Worm (Caenorhabditis elegans) whole organism, young adult: ENCODE data around the gene sma-6.

Experiments used
- B0019.2 ChIP-seq: fragments of 200-800 bp; sonication (Bioruptor generic); conservative IDR thresholded peaks from 2 replicates; pipeline ENCODE4 v1.3.6; 2022; ENCODE audit warnings: missing genetic modification reagents, missing genetic modification characterization, missing compliant biosample characterization
- B0035.1 ChIP-seq: sonication (generic microtip); optimal IDR thresholded peaks from 2 replicates; lab custom pipeline; 2016; ENCODE audit warnings: missing genetic modification characterization, mild to moderate bottlenecking, missing compliant biosample characterization, missing genotype, missing genetic modification reagents
- B0336.3 ChIP-seq: fragments of 200-800 bp; sonication (Bioruptor generic); IDR thresholded peaks from 2 replicates; pipeline ENCODE4 v1.3.6; 2022; ENCODE audit warnings: missing genetic modification characterization, missing compliant biosample characterization
- D2030.7 ChIP-seq: fragments of 200-800 bp; sonication (Bioruptor generic); IDR thresholded peaks from 2 replicates; pipeline ENCODE4 v1.3.6; 2022; ENCODE audit warnings: missing genetic modification reagents, missing genetic modification characterization, missing compliant biosample characterization
- F10E7.11 ChIP-seq: sonication (generic microtip); optimal IDR thresholded peaks from 2 replicates; lab custom pipeline; 2017; ENCODE audit warnings: mild to moderate bottlenecking, missing genetic modification characterization, moderate library complexity, missing compliant biosample characterization
- F23B12.7 ChIP-seq: sonication (generic microtip); optimal IDR thresholded peaks from 2 replicates; lab custom pipeline; 2017; ENCODE audit warnings: missing genetic modification characterization, mild to moderate bottlenecking, missing compliant biosample characterization, antibody characterized with exemption, moderate library complexity; ENCODE audit not compliant: insufficient read depth
- F57C9.4 ChIP-seq: sonication (generic microtip); optimal IDR thresholded peaks from 2 replicates; lab custom pipeline; 2017; ENCODE audit warnings: mild to moderate bottlenecking, missing genetic modification characterization, missing compliant biosample characterization
- K11D2.4 ChIP-seq: fragments of 200-800 bp; sonication (Bioruptor generic); IDR thresholded peaks from 2 replicates; pipeline ENCODE4 v1.3.6; 2022; ENCODE audit warnings: missing genetic modification reagents, missing genetic modification characterization, missing compliant biosample characterization
- K12H6.12 ChIP-seq: fragments of 200-800 bp; sonication (Bioruptor generic); optimal IDR thresholded peaks from 2 replicates; lab custom pipeline; 2018; ENCODE audit warnings: mild to moderate bottlenecking, missing genetic modification characterization, missing compliant biosample characterization
- Y67H2A.10 ChIP-seq: fragments of 200-800 bp; sonication (Bioruptor generic); conservative IDR thresholded peaks from 2 replicates; pipeline ENCODE4 v1.3.6; 2022; ENCODE audit warnings: missing genetic modification reagents, missing genetic modification characterization, missing compliant biosample characterization
- ZK185.1 ChIP-seq: sonication (generic microtip); optimal IDR thresholded peaks from 2 replicates; lab custom pipeline; 2016; ENCODE audit warnings: mild to moderate bottlenecking, missing genetic modification characterization, missing compliant biosample characterization; ENCODE audit not compliant: poor library complexity, severe bottlenecking
- akir-1 ChIP-seq: fragments of 200-800 bp; sonication (Bioruptor generic); optimal IDR thresholded peaks from 2 replicates; lab custom pipeline; 2018; ENCODE audit warnings: mild to moderate bottlenecking, missing genetic modification characterization, moderate library complexity, missing compliant biosample characterization
- ceh-100 ChIP-seq: fragments of 200-800 bp; sonication (Bioruptor generic); IDR thresholded peaks from 2 replicates; pipeline ENCODE4 v1.3.6; 2022; ENCODE audit warnings: missing genetic modification reagents, missing genetic modification characterization, missing compliant biosample characterization
- ceh-27 ChIP-seq: fragments of 200-800 bp; sonication (Bioruptor generic); optimal IDR thresholded peaks from 2 replicates; lab custom pipeline; 2018; ENCODE audit warnings: mild to moderate bottlenecking, missing genetic modification characterization, moderate library complexity, missing compliant biosample characterization
- ceh-40 ChIP-seq: fragments of 200-800 bp; sonication (Bioruptor generic); IDR thresholded peaks from 2 replicates; pipeline ENCODE4 v1.3.6; 2022; ENCODE audit warnings: missing genetic modification characterization, missing compliant biosample characterization
- dox-1 ChIP-seq: fragments of 200-800 bp; sonication (Bioruptor generic); IDR thresholded peaks from 2 replicates; pipeline ENCODE4 v1.3.6; 2022; ENCODE audit warnings: missing genetic modification reagents, missing genetic modification characterization, missing compliant biosample characterization
- dpff-1 ChIP-seq: sonication (generic microtip); optimal IDR thresholded peaks from 2 replicates; lab custom pipeline; 2017; ENCODE audit warnings: mild to moderate bottlenecking, missing genetic modification characterization, missing compliant biosample characterization
- dpl-1 ChIP-seq: fragments of 150-350 bp; optimal IDR thresholded peaks from 2 replicates; lab custom pipeline; 2014; ENCODE audit warnings: missing biosample characterization, missing genetic modification reagents, missing genetic modification characterization
- egl-18 ChIP-seq: fragments of 200-800 bp; sonication (Bioruptor generic); IDR thresholded peaks from 2 replicates; pipeline ENCODE4 v1.3.6; 2022; ENCODE audit warnings: missing genetic modification reagents, missing genetic modification characterization, missing compliant biosample characterization
- hlh-26 ChIP-seq: fragments of 200-800 bp; sonication (Bioruptor generic); conservative IDR thresholded peaks from 2 replicates; pipeline ENCODE4 v1.3.6; 2022; ENCODE audit warnings: missing genetic modification reagents, missing genetic modification characterization, missing compliant biosample characterization
- hrde-1 ChIP-seq: sonication (generic microtip); optimal IDR thresholded peaks from 2 replicates; lab custom pipeline; 2016; ENCODE audit warnings: missing genetic modification characterization, mild to moderate bottlenecking, missing compliant biosample characterization, moderate library complexity, missing genotype, missing genetic modification reagents, borderline replicate concordance
- let-526 ChIP-seq: fragments of 200-800 bp; sonication (Bioruptor generic); IDR thresholded peaks from 2 replicates; pipeline ENCODE4 v1.3.6; 2022; ENCODE audit warnings: missing genetic modification reagents, missing genetic modification characterization, missing compliant biosample characterization
- let-607 ChIP-seq, 2 experiments: fragments of 200-800 bp in 1 of 2; sonication (Bioruptor generic) in 1 of 2; sonication (generic microtip) in 1 of 2; optimal IDR thresholded peaks; 2 replicates each; lab custom pipeline; 2016 to 2018; ENCODE audit warnings: mild to moderate bottlenecking in 2 of 2, missing compliant biosample characterization in 2 of 2, missing genetic modification characterization in 2 of 2, moderate library complexity in 2 of 2, missing genotype in 1 of 2
- lin-35 ChIP-seq, 3 experiments: fragments of 150-350 bp in 2 of 3; sonication (generic microtip) in 1 of 3; optimal IDR thresholded peaks; 2 replicates each; lab custom pipeline; 2014 to 2018; ENCODE audit warnings: missing biosample characterization in 3 of 3, missing genetic modification characterization in 3 of 3, missing genetic modification reagents in 3 of 3
- lin-40 ChIP-seq: sonication (generic microtip); optimal IDR thresholded peaks from 2 replicates; lab custom pipeline; 2016; ENCODE audit warnings: missing genetic modification characterization, mild to moderate bottlenecking, missing compliant biosample characterization, missing genotype, missing genetic modification reagents
- lin-54 ChIP-seq: fragments of 200-800 bp; sonication (Bioruptor generic); optimal IDR thresholded peaks from 2 replicates; lab custom pipeline; 2018; ENCODE audit warnings: mild to moderate bottlenecking, missing genetic modification characterization, missing compliant biosample characterization
- lsl-1 ChIP-seq: fragments of 200-800 bp; sonication (Bioruptor generic); optimal IDR thresholded peaks from 2 replicates; lab custom pipeline; 2018; ENCODE audit warnings: mild to moderate bottlenecking, missing genetic modification characterization, moderate library complexity, missing compliant biosample characterization
- madf-3 ChIP-seq: fragments of 200-800 bp; sonication (Bioruptor generic); IDR thresholded peaks from 2 replicates; pipeline ENCODE4 v1.3.6; 2022; ENCODE audit warnings: missing genetic modification reagents, missing genetic modification characterization, missing compliant biosample characterization
- madf-6 ChIP-seq: fragments of 200-800 bp; sonication (Bioruptor generic); IDR thresholded peaks from 2 replicates; pipeline ENCODE4 v1.3.6; 2022; ENCODE audit warnings: missing genetic modification reagents, missing genetic modification characterization, missing compliant biosample characterization
- madf-8 ChIP-seq: fragments of 200-800 bp; sonication (Bioruptor generic); conservative IDR thresholded peaks from 2 replicates; pipeline ENCODE4 v1.3.6; 2022; ENCODE audit warnings: missing genetic modification reagents, missing genetic modification characterization, missing compliant biosample characterization
- mcd-1 ChIP-seq: fragments of 200-800 bp; sonication (Bioruptor generic); IDR thresholded peaks from 2 replicates; pipeline ENCODE4 v1.3.6; 2022; ENCODE audit warnings: missing genetic modification reagents, missing genetic modification characterization, missing compliant biosample characterization
- nfya-1 ChIP-seq: sonication (generic microtip); optimal IDR thresholded peaks from 2 replicates; lab custom pipeline; 2017; ENCODE audit warnings: antibody characterized with exemption, missing compliant biosample characterization, missing genetic modification characterization, borderline replicate concordance; ENCODE audit not compliant: insufficient read depth
- nfyb-1 ChIP-seq: fragments of 200-800 bp; sonication (Bioruptor generic); IDR thresholded peaks from 2 replicates; pipeline ENCODE4 v1.3.6; 2022; ENCODE audit warnings: missing genetic modification reagents, missing genetic modification characterization, missing compliant biosample characterization
- nhr-179 ChIP-seq: sonication (generic microtip); optimal IDR thresholded peaks from 2 replicates; lab custom pipeline; 2016; ENCODE audit warnings: mild to moderate bottlenecking, missing genetic modification characterization, missing compliant biosample characterization
- nhr-80 ChIP-seq: sonication (generic microtip); optimal IDR thresholded peaks from 2 replicates; lab custom pipeline; 2016; ENCODE audit warnings: missing genetic modification characterization, missing compliant biosample characterization
- nhr-90 ChIP-seq: sonication (generic microtip); optimal IDR thresholded peaks from 2 replicates; lab custom pipeline; 2016; ENCODE audit warnings: missing genotype, mild to moderate bottlenecking, missing genetic modification characterization, missing compliant biosample characterization
- pha-4 ChIP-seq: fragments of 150-350 bp; sonication (generic microtip); optimal IDR thresholded peaks from 2 replicates; lab custom pipeline; 2014; ENCODE audit warnings: missing biosample characterization, missing genetic modification reagents, missing genetic modification characterization
- rcor-1 ChIP-seq: fragments of 200-800 bp; sonication (Bioruptor generic); IDR thresholded peaks from 2 replicates; pipeline ENCODE4 v1.3.6; 2022; ENCODE audit warnings: missing genetic modification reagents, missing genetic modification characterization, missing compliant biosample characterization
- snpc-4 ChIP-seq, 5 experiments: fragments of 150-350 bp in 1 of 5; sonication (generic microtip) in 4 of 5; optimal IDR thresholded peaks; 2 replicates each; lab custom pipeline; 2014 to 2018; ENCODE audit warnings: missing genetic modification characterization in 5 of 5, missing biosample characterization in 3 of 5, antibody characterized with exemption in 2 of 5, mild to moderate bottlenecking in 2 of 5, missing compliant biosample characterization in 2 of 5, missing genotype in 2 of 5, moderate library complexity in 2 of 5, missing genetic modification reagents in 1 of 5
- sptf-2 ChIP-seq: fragments of 200-800 bp; sonication (Bioruptor generic); optimal IDR thresholded peaks from 2 replicates; lab custom pipeline; 2018; ENCODE audit warnings: mild to moderate bottlenecking, missing genetic modification characterization, missing compliant biosample characterization
- tbp1 ChIP-seq: fragments of 200-800 bp; sonication (Bioruptor generic); optimal IDR thresholded peaks from 2 replicates; lab custom pipeline; 2018; ENCODE audit warnings: mild to moderate bottlenecking, missing genetic modification characterization, missing compliant biosample characterization
- ztf-18 ChIP-seq: sonication (generic microtip); optimal IDR thresholded peaks from 2 replicates; lab custom pipeline; 2016; ENCODE audit warnings: missing genotype, mild to moderate bottlenecking, missing genetic modification characterization, missing compliant biosample characterization
- ztf-28 ChIP-seq: fragments of 200-800 bp; sonication (Bioruptor generic); IDR thresholded peaks from 2 replicates; pipeline ENCODE4 v1.3.6; 2022; ENCODE audit warnings: missing genetic modification reagents, missing genetic modification characterization, missing compliant biosample characterization

The sma-6 gene

DNA sequence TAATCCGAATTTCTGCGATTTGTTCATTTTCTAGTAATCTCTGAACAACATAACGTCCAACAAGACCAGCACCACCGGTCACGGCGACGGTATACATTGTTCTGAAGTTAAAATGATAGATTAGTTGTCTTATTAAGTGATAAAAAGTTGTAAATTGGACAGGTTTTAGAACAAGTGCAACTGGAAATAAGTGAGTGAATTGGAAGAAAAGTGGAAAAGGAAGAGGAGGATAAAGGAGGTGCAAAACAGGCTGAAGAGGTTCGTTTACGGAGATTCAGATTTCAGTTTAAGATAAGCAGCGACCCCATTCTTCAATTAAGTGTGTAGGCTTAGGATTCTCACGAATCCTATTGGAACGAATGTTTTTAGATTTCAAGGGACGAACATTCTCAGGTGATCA, 34.6 kb downstream of the sma-6 start, which contains the start of gene C32D5.12:
C32D5.12 (minus strand) TSS at position 101 of the 400 bp plus-strand sequence.
- TF ChIP-seq K11D2.4 (GFP tag; lab: Robert Waterston, UW) (no peak), mcd-1 (GFP tag; lab: Robert Waterston, UW) (no peak), ceh-40 (GFP tag; lab: Robert Waterston, UW) (no peak), lsl-1 (GFP tag; lab: Kevin White, UChicago) (no peak)

DNA sequence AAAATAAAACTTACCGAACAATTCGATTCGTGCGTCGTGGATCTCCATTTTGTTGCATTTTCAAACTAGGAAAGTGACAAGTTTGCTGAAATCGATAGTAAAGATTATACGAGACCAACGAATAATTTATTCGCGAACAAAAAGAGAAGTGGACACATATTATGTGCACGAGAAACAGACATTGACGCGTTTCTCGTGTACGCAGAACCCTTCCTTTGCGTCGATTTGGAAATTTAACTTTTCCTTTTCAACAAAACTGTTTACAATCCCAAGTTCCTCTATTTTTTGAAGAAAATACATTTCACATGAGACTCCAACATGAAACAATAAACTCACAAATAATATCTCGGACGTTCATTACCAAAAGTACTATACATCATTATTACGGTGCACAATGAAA, 36.5 kb downstream of the sma-6 start, which contains the start of gene K10B2.4:
K10B2.4 (minus strand) TSS at position 138 of the 400 bp plus-strand sequence.
- TF ChIP-seq lin-40 (tag; lab: Kevin White, UChicago) (peak; percentile 47), nhr-179 (tag; lab: Kevin White, UChicago) (no peak), ceh-27 (GFP tag; lab: Kevin White, UChicago) (peak; percentile 32), B0035.1 (tag; lab: Kevin White, UChicago) (peak; percentile 56), lin-54 (peak; percentile 62), D2030.7 (GFP tag; lab: Robert Waterston, UW) (peak; percentile 41; the same call in 1 of the 2 replicates), Y67H2A.10 (GFP tag; lab: Robert Waterston, UW) (0 out of 2 replicates have a peak, but pooled peaks have one; percentile 21), B0336.3 (peak; percentile 36; the same call in 1 of the 2 replicates), madf-3 (GFP tag; lab: Robert Waterston, UW) (peak; percentile 74; the same call in 1 of the 2 replicates), dox-1 (GFP tag; lab: Robert Waterston, UW) (peak; percentile 64), madf-8 (GFP tag; lab: Robert Waterston, UW) (no peak), nhr-80 (tag; lab: Kevin White, UChicago) (peak; percentile 61), mcd-1 (GFP tag; lab: Robert Waterston, UW) (peak; percentile 59; the same call in 1 of the 2 replicates), hlh-26 (GFP tag; lab: Robert Waterston, UW) (no peak), lin-35 (GFP tag; optimal IDR thresholded peaks at IDR 0.05; lab: Kevin White, UChicago) (peak in 1 of 3 experiments; percentile 47), ceh-100 (GFP tag; lab: Robert Waterston, UW) (peak; percentile 34; the same call in 1 of the 2 replicates), F57C9.4 (tag; lab: Kevin White, UChicago) (no peak), rcor-1 (peak; percentile 43; the same call in 1 of the 2 replicates), tbp1 (peak; percentile 11), snpc-4 (GFP tag; optimal IDR thresholded peaks at IDR 0.05; lab: Kevin White, UChicago) (peak; percentile 0), snpc-4 (tag; optimal IDR thresholded peaks at IDR 0.05; lab: Kevin White, UChicago) (peak; percentile 22 to 42 (median 36)), dpff-1 (no peak), hrde-1 (tag; lab: Kevin White, UChicago) (peak; percentile 53), ztf-18 (tag; lab: Kevin White, UChicago) (peak; percentile 92), sptf-2 (GFP tag; lab: Kevin White, UChicago) (no peak), dpl-1 (GFP tag; lab: Kevin White, UChicago) (peak; percentile 46), B0019.2 (no peak), madf-6 (peak; percentile 50), let-526 (GFP tag; lab: Robert Waterston, UW) (peak; percentile 22; the same call in 1 of the 2 replicates), let-607 (tag; optimal IDR thresholded peaks at IDR 0.05; lab: Kevin White, UChicago) (peak in 1 of 2 experiments; percentile 5), F10E7.11 (tag; lab: Kevin White, UChicago) (no peak), nhr-90 (tag; lab: Kevin White, UChicago) (no peak), ztf-28 (GFP tag; lab: Robert Waterston, UW) (no peak), nfya-1 (tag; lab: Kevin White, UChicago) (no peak), akir-1 (GFP tag; lab: Kevin White, UChicago) (peak; percentile 12), pha-4 (tag; lab: Kevin White, UChicago) (no peak), egl-18 (no peak), ZK185.1 (peak; percentile 58), K12H6.12 (tag; lab: Kevin White, UChicago) (no peak), nfyb-1 (GFP tag; lab: Robert Waterston, UW) (peak; percentile 57; the same call in 1 of the 2 replicates), lsl-1 (GFP tag; lab: Kevin White, UChicago) (peak; percentile 7), F23B12.7 (peak; percentile 80)
